Fruit fly (Drosophila melanogaster) whole organism, pupa: ENCODE measurements around the gene CG32152.

Experiments
- CG12605 ChIP-seq: fragments of 200-800 bp; sonication (Bioruptor generic); IDR thresholded peaks from 2 replicates; pipeline ENCODE4 v1.3.6; 2022; ENCODE audit warnings: missing biosample characterization, missing genetic modification characterization
- CG15710 ChIP-seq: fragments of 200-800 bp; sonication (Bioruptor generic); optimal IDR thresholded peaks from 2 replicates; lab custom pipeline; 2018; ENCODE audit warnings: missing biosample characterization, mild to moderate bottlenecking, missing genetic modification characterization, moderate library complexity
- CG17806 ChIP-seq: fragments of 200-800 bp; sonication (Bioruptor generic); optimal IDR thresholded peaks from 2 replicates; lab custom pipeline; 2018; ENCODE audit warnings: missing biosample characterization, mild to moderate bottlenecking, missing genetic modification characterization, moderate library complexity
- CG32121 ChIP-seq: fragments of 200-800 bp; sonication (Bioruptor generic); IDR thresholded peaks from 2 replicates; pipeline ENCODE4 v1.3.6; 2022; ENCODE audit warnings: missing biosample characterization, missing genetic modification characterization
- CG34367 ChIP-seq: fragments of 200-800 bp; sonication (Bioruptor generic); optimal IDR thresholded peaks from 2 replicates; lab custom pipeline; 2018; ENCODE audit warnings: missing biosample characterization, mild to moderate bottlenecking, missing genetic modification characterization
- CG4496 ChIP-seq: fragments of 200-800 bp; sonication (Bioruptor generic); IDR thresholded peaks from 3 replicates; pipeline ENCODE4 v1.3.6; 2022; ENCODE audit warnings: missing biosample characterization, missing genetic modification characterization
- CG8159 ChIP-seq: fragments of 200-800 bp; sonication (Bioruptor generic); optimal IDR thresholded peaks from 3 replicates; lab custom pipeline; 2018; ENCODE audit warnings: missing biosample characterization, mild to moderate bottlenecking, missing genetic modification characterization, moderate library complexity
- CG8301 ChIP-seq: fragments of 200-800 bp; sonication (Bioruptor generic); optimal IDR thresholded peaks from 2 replicates; lab custom pipeline; 2018; ENCODE audit warnings: missing biosample characterization, mild to moderate bottlenecking, missing genetic modification characterization
- CG9948 ChIP-seq: fragments of 200-800 bp; sonication (Bioruptor generic); optimal IDR thresholded peaks from 2 replicates; lab custom pipeline; 2018; ENCODE audit warnings: missing biosample characterization, mild to moderate bottlenecking, missing genetic modification characterization, moderate library complexity
- D1 ChIP-seq: fragments of 200-800 bp; sonication (Bioruptor generic); optimal IDR thresholded peaks from 2 replicates; lab custom pipeline; 2018; ENCODE audit warnings: missing biosample characterization, mild to moderate bottlenecking, missing genetic modification characterization, moderate library complexity
- Ets98B ChIP-seq: fragments of 200-800 bp; sonication (Bioruptor generic); IDR thresholded peaks from 2 replicates; pipeline ENCODE4 v1.3.6; 2022; ENCODE audit warnings: missing biosample characterization, missing genetic modification characterization
- fd96Ca ChIP-seq: fragments of 200-800 bp; sonication (Bioruptor generic); IDR thresholded peaks from 3 replicates; pipeline ENCODE4 v1.3.6; 2022; ENCODE audit warnings: missing biosample characterization, missing genetic modification characterization

DNA sequence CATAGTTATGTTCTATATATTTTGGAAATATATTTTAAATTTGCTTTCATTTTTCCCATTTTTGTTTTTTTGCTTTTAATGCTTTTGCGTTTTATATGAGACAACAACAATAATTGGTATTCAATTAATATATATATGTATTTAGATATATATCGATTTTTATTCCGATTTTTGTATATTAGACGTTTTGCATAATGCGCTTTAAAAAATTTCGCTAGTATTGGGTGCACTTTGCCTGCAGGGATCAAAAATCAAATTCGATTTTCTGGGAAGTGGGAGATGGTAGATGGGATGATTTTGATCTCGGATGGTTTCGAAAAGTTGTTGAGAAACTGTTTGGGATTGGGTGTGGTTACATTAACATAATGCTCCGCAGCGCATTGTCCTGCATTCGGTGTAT lies 6.1 kb downstream of the CG32152 start, which contains the start of gene CG5157:
- TF ChIP-seq CG15710 (no peak), CG8301 (tag; lab: Kevin White, UChicago) (no peak), CG32121 (no peak), CG9948 (tag; lab: Kevin White, UChicago) (no peak), D1 (tag; lab: Kevin White, UChicago) (no peak), CG17806 (tag; lab: Kevin White, UChicago) (no peak), CG4496 (GFP tag; lab: Robert Waterston, UW) (no peak), fd96Ca (GFP tag; lab: Robert Waterston, UW) (no peak), CG8159 (tag; lab: Kevin White, UChicago) (no peak), CG12605 (GFP tag; lab: Robert Waterston, UW) (no peak), CG34367 (tag; lab: Kevin White, UChicago) (no peak), Ets98B (GFP tag; lab: Robert Waterston, UW) (no peak)
